Fruit fly (Drosophila melanogaster): ENCODE data around the gene Aos1.
A peak's percentile ranks its signal among the peaks of the same experiment; 100 is the strongest.

Gene Aos1

dm6 chr3R:12422379-12422975 is 11.1 kb downstream of the Aos1 start, which contains the start of the genes Scgbeta and CG17202 (continued):
- TF ChIP-seq GATAe (GFP tag; conservative IDR thresholded peaks at IDR 0.05) (no peak), Ets65A (GFP tag) (peak; percentile 49), slou (GFP tag; optimal IDR thresholded peaks at IDR 0.05) (no peak), Kr (GFP tag; optimal IDR thresholded peaks at IDR 0.05) (no peak), Awh (GFP tag; IDR thresholded peaks at IDR 0.05) (no peak), CG1792 (GFP tag; optimal IDR thresholded peaks at IDR 0.05) (no peak), gfzf (GFP tag; optimal IDR thresholded peaks at IDR 0.05) (peak; percentile 92), wek (GFP tag; optimal IDR thresholded peaks at IDR 0.05) (no peak), ken (GFP tag; IDR thresholded peaks at IDR 0.05) (no peak), MBD-R2 (GFP tag; IDR thresholded peaks at IDR 0.05) (peak; percentile 95), MESR4 (GFP tag; optimal IDR thresholded peaks at IDR 0.05) (peak; percentile 75), MTF-1 (GFP tag; optimal IDR thresholded peaks at IDR 0.05; ENCODE audit: borderline replicate concordance) (no peak), CG11696 (GFP tag; IDR thresholded peaks at IDR 0.05) (no peak), danr (GFP tag; IDR thresholded peaks at IDR 0.05) (no peak), CG9932 (GFP tag; IDR thresholded peaks at IDR 0.05) (peak; percentile 56), BtbVII (GFP tag; optimal IDR thresholded peaks at IDR 0.05) (no peak), CG7987 (GFP tag; optimal IDR thresholded peaks at IDR 0.05) (no peak), org-1 (GFP tag; optimal IDR thresholded peaks at IDR 0.05) (no peak), CG4360 (GFP tag; IDR thresholded peaks at IDR 0.05) (no peak), CG5245 (GFP tag; optimal IDR thresholded peaks at IDR 0.05) (no peak), Lim3 (GFP tag; IDR thresholded peaks at IDR 0.05) (no peak), Nf-YA (GFP tag; IDR thresholded peaks at IDR 0.05) (no peak), CG10147 (GFP tag; optimal IDR thresholded peaks at IDR 0.05) (no peak), tio (GFP tag; optimal IDR thresholded peaks at IDR 0.05) (no peak), stc (GFP tag; IDR thresholded peaks at IDR 0.05) (no peak), gro (GFP tag; optimal IDR thresholded peaks at IDR 0.05) (peak; percentile 42), ara (GFP tag; IDR thresholded peaks at IDR 0.05) (no peak), Fer1 (GFP tag; optimal IDR thresholded peaks at IDR 0.05) (peak; percentile 10), B-H1 (GFP tag; IDR thresholded peaks at IDR 0.05) (no peak), Six4 (GFP tag; optimal IDR thresholded peaks at IDR 0.05) (no peak), CG30431 (GFP tag; optimal IDR thresholded peaks at IDR 0.05) (no peak), lilli (GFP tag; optimal IDR thresholded peaks at IDR 0.05) (peak; percentile 49), cg (GFP tag; optimal IDR thresholded peaks at IDR 0.05) (no peak), sens-2 (GFP tag; IDR thresholded peaks at IDR 0.05) (no peak), pnt (GFP tag; optimal IDR thresholded peaks at IDR 0.05) (no peak), ato (GFP tag; IDR thresholded peaks at IDR 0.05; ENCODE audit: partially characterized antibody) (no peak), wdn (GFP tag; IDR thresholded peaks at IDR 0.05) (no peak), hth (optimal IDR thresholded peaks at IDR 0.05) (no peak), lola (GFP tag; optimal IDR thresholded peaks at IDR 0.05) (no peak), pros (GFP tag; optimal IDR thresholded peaks at IDR 0.05) (no peak), CG15601 (tag; optimal IDR thresholded peaks at IDR 0.05) (no peak), CG11093 (GFP tag; IDR thresholded peaks at IDR 0.05) (no peak), fd64A (GFP tag; optimal IDR thresholded peaks at IDR 0.05) (no peak), Ravus (GFP tag; IDR thresholded peaks at IDR 0.05) (no peak), CG14710 (tag; optimal IDR thresholded peaks at IDR 0.05) (peak; percentile 73), p53 (GFP tag; optimal IDR thresholded peaks at IDR 0.05) (no peak), CG6175 (GFP tag; IDR thresholded peaks at IDR 0.05) (no peak), CG32772 (GFP tag; IDR thresholded peaks at IDR 0.05) (no peak), CG34224 (GFP tag; IDR thresholded peaks at IDR 0.05; ENCODE audit: partially characterized antibody) (no peak), az2 (GFP tag; optimal IDR thresholded peaks at IDR 0.05) (no peak), CG6791 (GFP tag; IDR thresholded peaks at IDR 0.05; ENCODE audit: partially characterized antibody) (no peak), zen (tag; optimal IDR thresholded peaks at IDR 0.05) (peak; percentile 12)
